Worm (Caenorhabditis elegans) whole organism, early embryonic: ENCODE data around the gene cyp-14A4.
A peak's percentile ranks its signal among the peaks of the same experiment; 100 is the strongest.
"Not testable (repeated sequence)": the region's sequence is repeated elsewhere in the genome, so short reads cannot be mapped to it uniquely, and the experiment has no call there.

Experiments used
- B0310.2 ChIP-seq: sonication (generic microtip); optimal IDR thresholded peaks from 2 replicates; lab custom pipeline; 2016; ENCODE audit warnings: mild to moderate bottlenecking, missing genetic modification characterization, missing compliant biosample characterization
- aly-1 ChIP-seq: sonication (generic microtip); optimal IDR thresholded peaks from 2 replicates; lab custom pipeline; 2016; ENCODE audit warnings: missing genetic modification characterization, missing compliant biosample characterization
- ama-1 ChIP-seq: fragments of 150-350 bp; optimal IDR thresholded peaks from 2 replicates; lab custom pipeline; 2014
- ceh-13 ChIP-seq: fragments of 200-800 bp; sonication (Bioruptor generic); optimal IDR thresholded peaks from 2 replicates; lab custom pipeline; 2018; ENCODE audit warnings: mild to moderate bottlenecking, missing genetic modification characterization, missing compliant biosample characterization
- ceh-36 ChIP-seq: sonication (generic microtip); optimal IDR thresholded peaks from 2 replicates; lab custom pipeline; 2016; ENCODE audit warnings: missing genetic modification characterization, inconsistent platforms, missing compliant biosample characterization
- ets-7 ChIP-seq: sonication (generic microtip); optimal IDR thresholded peaks from 2 replicates; lab custom pipeline; 2016; ENCODE audit warnings: missing genotype, missing genetic modification characterization, missing compliant biosample characterization
- hmg-4 ChIP-seq: fragments of 200-800 bp; sonication (Bioruptor generic); optimal IDR thresholded peaks from 2 replicates; lab custom pipeline; 2018; ENCODE audit warnings: mild to moderate bottlenecking, missing genetic modification characterization, missing compliant biosample characterization
- pes-1 ChIP-seq: fragments of 200-800 bp; sonication (Bioruptor generic); IDR thresholded peaks from 2 replicates; pipeline ENCODE4 v1.3.6; 2022; ENCODE audit warnings: missing genetic modification reagents, missing genetic modification characterization, missing compliant biosample characterization
- scrt-1 ChIP-seq: fragments of 200-800 bp; sonication (Bioruptor generic); IDR thresholded peaks from 2 replicates; pipeline ENCODE4 v1.3.6; 2022; ENCODE audit warnings: missing genetic modification characterization, missing compliant biosample characterization
- sea-1 ChIP-seq: fragments of 200-800 bp; sonication (Bioruptor generic); conservative IDR thresholded peaks from 2 replicates; pipeline ENCODE4 v1.3.6; 2022; ENCODE audit warnings: missing genetic modification characterization, missing compliant biosample characterization
- tbx-11 ChIP-seq: fragments of 200-800 bp; sonication (Bioruptor generic); IDR thresholded peaks from 2 replicates; pipeline ENCODE4 v1.3.6; 2022; ENCODE audit warnings: missing genetic modification characterization, missing compliant biosample characterization

- TF ChIP-seq aly-1 (tag; lab: Kevin White, UChicago); ama-1 (lab: Kevin White, UChicago); tbx-11; hmg-4 (GFP tag; lab: Kevin White, UChicago); ets-7 (tag; lab: Kevin White, UChicago); B0310.2 (tag; lab: Kevin White, UChicago); scrt-1 (GFP tag; lab: Robert Waterston, UW); ceh-36 (tag; lab: Kevin White, UChicago); ceh-13 (GFP tag; lab: Kevin White, UChicago); sea-1 (GFP tag; lab: Robert Waterston, UW): not testable (repeated sequence)
- 0 out of 2 replicates have a peak, but pooled peaks have one; percentile 8 for TF ChIP-seq pes-1
Measured at ce11 chrX:13261037-13261592, 22.9 kb downstream of the cyp-14A4 start.
